Worm (Caenorhabditis elegans) whole organism, young adult: ENCODE results near the gene vps-16.

Source experiments
- B0261.1 ChIP-seq: sonication (generic microtip); optimal IDR thresholded peaks from 2 replicates; lab custom pipeline; 2016; ENCODE audit warnings: mild to moderate bottlenecking, missing genetic modification characterization, moderate library complexity, missing compliant biosample characterization
- C06A6.2 ChIP-seq: fragments of 200-800 bp; sonication (Bioruptor generic); conservative IDR thresholded peaks from 2 replicates; pipeline ENCODE4 v1.3.6; 2022; ENCODE audit warnings: missing genetic modification characterization, missing compliant biosample characterization
- F10E7.11 ChIP-seq: sonication (generic microtip); optimal IDR thresholded peaks from 2 replicates; lab custom pipeline; 2017; ENCODE audit warnings: mild to moderate bottlenecking, missing genetic modification characterization, moderate library complexity, missing compliant biosample characterization
- F22D6.2 ChIP-seq: sonication (generic microtip); optimal IDR thresholded peaks from 2 replicates; lab custom pipeline; 2016; ENCODE audit warnings: mild to moderate bottlenecking, missing genetic modification characterization, missing compliant biosample characterization
- F33H1.4 ChIP-seq: fragments of 200-800 bp; sonication (Bioruptor generic); IDR thresholded peaks from 2 replicates; pipeline ENCODE4 v1.3.6; 2022; ENCODE audit warnings: missing genetic modification reagents, missing genetic modification characterization, missing compliant biosample characterization
- F57A8.1 ChIP-seq: fragments of 200-800 bp; sonication (Bioruptor generic); optimal IDR thresholded peaks from 2 replicates; lab custom pipeline; 2018; ENCODE audit warnings: mild to moderate bottlenecking, missing genetic modification characterization, moderate library complexity, missing compliant biosample characterization
- F57C9.4 ChIP-seq: sonication (generic microtip); optimal IDR thresholded peaks from 2 replicates; lab custom pipeline; 2017; ENCODE audit warnings: mild to moderate bottlenecking, missing genetic modification characterization, missing compliant biosample characterization
- Y56A3A.18 ChIP-seq: fragments of 200-800 bp; sonication (Bioruptor generic); IDR thresholded peaks from 2 replicates; pipeline ENCODE4 v1.3.6; 2022; ENCODE audit warnings: missing genetic modification reagents, missing genetic modification characterization, missing compliant biosample characterization
- Y79H2A.3 ChIP-seq: fragments of 200-800 bp; sonication (Bioruptor generic); conservative IDR thresholded peaks from 2 replicates; pipeline ENCODE4 v1.3.6; 2022; ENCODE audit warnings: missing genetic modification reagents, missing genetic modification characterization, missing compliant biosample characterization
- akir-1 ChIP-seq: fragments of 200-800 bp; sonication (Bioruptor generic); optimal IDR thresholded peaks from 2 replicates; lab custom pipeline; 2018; ENCODE audit warnings: mild to moderate bottlenecking, missing genetic modification characterization, moderate library complexity, missing compliant biosample characterization
- aptf-3 ChIP-seq: fragments of 200-800 bp; sonication (Bioruptor generic); IDR thresholded peaks from 2 replicates; pipeline ENCODE4 v1.3.6; 2022; ENCODE audit warnings: missing genetic modification characterization, missing compliant biosample characterization
- attf-3 ChIP-seq: fragments of 200-800 bp; sonication (Bioruptor generic); conservative IDR thresholded peaks from 2 replicates; pipeline ENCODE4 v1.3.6; 2022; ENCODE audit warnings: missing genetic modification reagents, missing genetic modification characterization, missing compliant biosample characterization
- bed-1 ChIP-seq: fragments of 200-800 bp; sonication (Bioruptor generic); IDR thresholded peaks from 2 replicates; pipeline ENCODE4 v1.3.6; 2022; ENCODE audit warnings: missing genetic modification reagents, missing genetic modification characterization, missing compliant biosample characterization
- bed-2 ChIP-seq: fragments of 200-800 bp; sonication (Bioruptor generic); IDR thresholded peaks from 2 replicates; pipeline ENCODE4 v1.3.6; 2022; ENCODE audit warnings: missing genetic modification reagents, missing genetic modification characterization, missing compliant biosample characterization
- cebp-1 ChIP-seq, 2 experiments: fragments of 200-800 bp in 1 of 2; sonication (Bioruptor generic) in 1 of 2; sonication (generic microtip) in 1 of 2; IDR thresholded peaks in 1 of 2; optimal IDR thresholded peaks in 1 of 2; 2 replicates each; pipeline versions ENCODE4 v1.3.6 to Lab custom; 2017 to 2022; ENCODE audit warnings: missing compliant biosample characterization in 2 of 2, missing genetic modification characterization in 2 of 2, mild to moderate bottlenecking in 1 of 2, missing genetic modification reagents in 1 of 2, moderate library complexity in 1 of 2
- ceh-100 ChIP-seq: fragments of 200-800 bp; sonication (Bioruptor generic); IDR thresholded peaks from 2 replicates; pipeline ENCODE4 v1.3.6; 2022; ENCODE audit warnings: missing genetic modification reagents, missing genetic modification characterization, missing compliant biosample characterization
- ceh-40 ChIP-seq: fragments of 200-800 bp; sonication (Bioruptor generic); IDR thresholded peaks from 2 replicates; pipeline ENCODE4 v1.3.6; 2022; ENCODE audit warnings: missing genetic modification characterization, missing compliant biosample characterization
- ceh-79 ChIP-seq: sonication (generic microtip); optimal IDR thresholded peaks from 2 replicates; lab custom pipeline; 2017; ENCODE audit warnings: mild to moderate bottlenecking, missing genetic modification characterization, missing compliant biosample characterization
- chd-7 ChIP-seq: sonication (generic microtip); optimal IDR thresholded peaks from 2 replicates; lab custom pipeline; 2016; ENCODE audit warnings: mild to moderate bottlenecking, missing genetic modification characterization, moderate library complexity, missing compliant biosample characterization
- die-1 ChIP-seq: sonication (generic microtip); optimal IDR thresholded peaks from 2 replicates; lab custom pipeline; 2016; ENCODE audit warnings: missing genotype, mild to moderate bottlenecking, missing genetic modification characterization, missing compliant biosample characterization
- dpff-1 ChIP-seq: sonication (generic microtip); optimal IDR thresholded peaks from 2 replicates; lab custom pipeline; 2017; ENCODE audit warnings: mild to moderate bottlenecking, missing genetic modification characterization, missing compliant biosample characterization
- dpl-1 ChIP-seq: fragments of 150-350 bp; optimal IDR thresholded peaks from 2 replicates; lab custom pipeline; 2014; ENCODE audit warnings: missing biosample characterization, missing genetic modification reagents, missing genetic modification characterization
- efl-1 ChIP-seq: fragments of 150-350 bp; optimal IDR thresholded peaks from 2 replicates; lab custom pipeline; 2014; ENCODE audit warnings: missing biosample characterization, missing genetic modification reagents, missing genetic modification characterization
- egl-44 ChIP-seq: fragments of 200-800 bp; sonication (Bioruptor generic); IDR thresholded peaks from 2 replicates; pipeline ENCODE4 v1.3.6; 2022; ENCODE audit warnings: missing genetic modification reagents, missing genetic modification characterization, missing compliant biosample characterization
- ets-4 ChIP-seq: fragments of 200-800 bp; sonication (Bioruptor generic); optimal IDR thresholded peaks from 2 replicates; lab custom pipeline; 2018; ENCODE audit warnings: mild to moderate bottlenecking, missing genetic modification characterization, missing compliant biosample characterization
- him-1 ChIP-seq: sonication (generic microtip); optimal IDR thresholded peaks from 2 replicates; lab custom pipeline; 2016; ENCODE audit warnings: missing genotype, missing genetic modification reagents, missing genetic modification characterization, missing compliant biosample characterization
- hlh-26 ChIP-seq: fragments of 200-800 bp; sonication (Bioruptor generic); conservative IDR thresholded peaks from 2 replicates; pipeline ENCODE4 v1.3.6; 2022; ENCODE audit warnings: missing genetic modification reagents, missing genetic modification characterization, missing compliant biosample characterization
- lin-26 ChIP-seq: fragments of 200-800 bp; sonication (Bioruptor generic); IDR thresholded peaks from 2 replicates; pipeline ENCODE4 v1.3.6; 2022; ENCODE audit warnings: missing genetic modification reagents, missing genetic modification characterization, missing compliant biosample characterization
- lin-40 ChIP-seq: sonication (generic microtip); optimal IDR thresholded peaks from 2 replicates; lab custom pipeline; 2016; ENCODE audit warnings: missing genetic modification characterization, mild to moderate bottlenecking, missing compliant biosample characterization, missing genotype, missing genetic modification reagents
- lir-1 ChIP-seq: fragments of 200-800 bp; sonication (Bioruptor generic); conservative IDR thresholded peaks from 2 replicates; pipeline ENCODE4 v1.3.6; 2022; ENCODE audit warnings: missing genetic modification reagents, missing genetic modification characterization, missing compliant biosample characterization
- madf-6 ChIP-seq: fragments of 200-800 bp; sonication (Bioruptor generic); IDR thresholded peaks from 2 replicates; pipeline ENCODE4 v1.3.6; 2022; ENCODE audit warnings: missing genetic modification reagents, missing genetic modification characterization, missing compliant biosample characterization
- madf-8 ChIP-seq: fragments of 200-800 bp; sonication (Bioruptor generic); conservative IDR thresholded peaks from 2 replicates; pipeline ENCODE4 v1.3.6; 2022; ENCODE audit warnings: missing genetic modification reagents, missing genetic modification characterization, missing compliant biosample characterization
- mxl-1 ChIP-seq: sonication (generic microtip); optimal IDR thresholded peaks from 2 replicates; lab custom pipeline; 2016; ENCODE audit warnings: missing genetic modification characterization, missing compliant biosample characterization
- nfyb-1 ChIP-seq: fragments of 200-800 bp; sonication (Bioruptor generic); IDR thresholded peaks from 2 replicates; pipeline ENCODE4 v1.3.6; 2022; ENCODE audit warnings: missing genetic modification reagents, missing genetic modification characterization, missing compliant biosample characterization
- nhr-179 ChIP-seq: sonication (generic microtip); optimal IDR thresholded peaks from 2 replicates; lab custom pipeline; 2016; ENCODE audit warnings: mild to moderate bottlenecking, missing genetic modification characterization, missing compliant biosample characterization
- repo-1 ChIP-seq: sonication (generic microtip); optimal IDR thresholded peaks from 2 replicates; lab custom pipeline; 2017; ENCODE audit warnings: mild to moderate bottlenecking, missing genetic modification characterization, missing compliant biosample characterization
- snpc-3.4 ChIP-seq: sonication (generic microtip); optimal IDR thresholded peaks from 2 replicates; lab custom pipeline; 2017; ENCODE audit warnings: missing genetic modification characterization, mild to moderate bottlenecking, missing compliant biosample characterization, antibody characterized with exemption, moderate library complexity, missing genotype, missing genetic modification reagents
- snpc-4 ChIP-seq, 5 experiments: fragments of 150-350 bp in 1 of 5; sonication (generic microtip) in 4 of 5; optimal IDR thresholded peaks; 2 replicates each; lab custom pipeline; 2014 to 2018; ENCODE audit warnings: missing genetic modification characterization in 5 of 5, missing biosample characterization in 3 of 5, antibody characterized with exemption in 2 of 5, mild to moderate bottlenecking in 2 of 5, missing compliant biosample characterization in 2 of 5, missing genotype in 2 of 5, moderate library complexity in 2 of 5, missing genetic modification reagents in 1 of 5
- tbp1 ChIP-seq: fragments of 200-800 bp; sonication (Bioruptor generic); optimal IDR thresholded peaks from 2 replicates; lab custom pipeline; 2018; ENCODE audit warnings: mild to moderate bottlenecking, missing genetic modification characterization, missing compliant biosample characterization
- tlf-1 ChIP-seq: fragments of 200-800 bp; sonication (Bioruptor generic); optimal IDR thresholded peaks from 2 replicates; lab custom pipeline; 2018; ENCODE audit warnings: mild to moderate bottlenecking, missing genetic modification characterization, missing compliant biosample characterization
- unc-130 ChIP-seq: sonication (generic microtip); optimal IDR thresholded peaks from 2 replicates; lab custom pipeline; 2016; ENCODE audit warnings: missing genetic modification reagents, missing genetic modification characterization, missing compliant biosample characterization
- xnd-1 ChIP-seq: sonication (generic microtip); optimal IDR thresholded peaks from 2 replicates; lab custom pipeline; 2016; ENCODE audit warnings: missing genotype, missing genetic modification reagents, missing genetic modification characterization, missing compliant biosample characterization
- zfh-2 ChIP-seq: fragments of 200-800 bp; sonication (Bioruptor generic); conservative IDR thresholded peaks from 2 replicates; pipeline ENCODE4 v1.3.6; 2022; ENCODE audit warnings: missing genetic modification reagents, missing genetic modification characterization, missing compliant biosample characterization
- ztf-22 ChIP-seq: fragments of 200-800 bp; sonication (Bioruptor generic); optimal IDR thresholded peaks from 2 replicates; lab custom pipeline; 2018; ENCODE audit warnings: mild to moderate bottlenecking, missing genetic modification characterization, moderate library complexity, missing compliant biosample characterization
- ztf-28 ChIP-seq: fragments of 200-800 bp; sonication (Bioruptor generic); IDR thresholded peaks from 2 replicates; pipeline ENCODE4 v1.3.6; 2022; ENCODE audit warnings: missing genetic modification reagents, missing genetic modification characterization, missing compliant biosample characterization
- ztf-3 ChIP-seq: fragments of 200-800 bp; sonication (Bioruptor generic); optimal IDR thresholded peaks from 2 replicates; lab custom pipeline; 2018; ENCODE audit warnings: mild to moderate bottlenecking, missing genetic modification characterization, missing compliant biosample characterization

vps-16 gene

ce11 chrIII:6442305-6443125 is 9.5 kb downstream of the vps-16 start, which contains the start of gene mel-32 (continued):
- no peak for TF ChIP-seq aptf-3
- TF ChIP-seq F57A8.1 (GFP tag; lab: Kevin White, UChicago): no peak
- TF ChIP-seq ceh-100 (GFP tag; lab: Robert Waterston, UW): no peak
- no peak for TF ChIP-seq ets-4 (GFP tag; lab: Kevin White, UChicago)
- no peak for TF ChIP-seq zfh-2 (GFP tag; lab: Robert Waterston, UW)
- TF ChIP-seq ztf-28 (GFP tag; lab: Robert Waterston, UW): 0 out of 2 replicates have a peak, but pooled peaks have one; percentile 33
- no peak for TF ChIP-seq snpc-4 (GFP tag; optimal IDR thresholded peaks at IDR 0.05; lab: Kevin White, UChicago)
- peak in 1 of 4 experiments; percentile 11 for TF ChIP-seq snpc-4 (tag; optimal IDR thresholded peaks at IDR 0.05; lab: Kevin White, UChicago)
- TF ChIP-seq dpff-1 (tag; lab: Kevin White, UChicago): no peak
- TF ChIP-seq chd-7 (tag; lab: Kevin White, UChicago): no peak
- no peak for TF ChIP-seq mxl-1
- peak; percentile 80 for TF ChIP-seq tlf-1 (GFP tag; lab: Kevin White, UChicago)
- TF ChIP-seq hlh-26: no peak
- no peak for TF ChIP-seq ztf-22 (GFP tag; lab: Kevin White, UChicago)
- TF ChIP-seq ceh-40 (GFP tag; lab: Robert Waterston, UW): no peak
- TF ChIP-seq ztf-3 (GFP tag; lab: Kevin White, UChicago): no peak
- TF ChIP-seq akir-1 (GFP tag; lab: Kevin White, UChicago): no peak
- peak; percentile 88 for TF ChIP-seq madf-8 (GFP tag; lab: Robert Waterston, UW)
- TF ChIP-seq tbp1: peak; percentile 24
- TF ChIP-seq F33H1.4 (GFP tag; lab: Robert Waterston, UW): peak; percentile 76
- 0 out of 2 replicates have a peak, but pooled peaks have one; percentile 45 for TF ChIP-seq attf-3 (GFP tag; lab: Robert Waterston, UW)
- TF ChIP-seq die-1 (tag; lab: Kevin White, UChicago): no peak
- no peak for TF ChIP-seq egl-44 (GFP tag; lab: Robert Waterston, UW)
- peak; percentile 89 for TF ChIP-seq dpl-1 (GFP tag; lab: Kevin White, UChicago)
- TF ChIP-seq madf-6: peak; percentile 96
- no peak for TF ChIP-seq Y56A3A.18
- no peak for TF ChIP-seq snpc-3.4 (tag; lab: Kevin White, UChicago)
- no peak for TF ChIP-seq F22D6.2 (tag; lab: Kevin White, UChicago)
- TF ChIP-seq F57C9.4 (tag; lab: Kevin White, UChicago): no peak
- TF ChIP-seq nhr-179: no peak
- peak; percentile 55 for TF ChIP-seq him-1
- TF ChIP-seq lin-40 (tag; lab: Kevin White, UChicago): peak; percentile 3
- no peak for TF ChIP-seq ceh-79 (tag; lab: Kevin White, UChicago)
- no peak for TF ChIP-seq F10E7.11 (tag; lab: Kevin White, UChicago)
- no peak for TF ChIP-seq C06A6.2 (GFP tag; lab: Robert Waterston, UW)
- TF ChIP-seq cebp-1 (GFP tag; IDR thresholded peaks at IDR 0.05; lab: Robert Waterston, UW): no peak
- TF ChIP-seq cebp-1 (tag; optimal IDR thresholded peaks at IDR 0.05; lab: Kevin White, UChicago): no peak
- TF ChIP-seq unc-130: peak; percentile 48
- peak; percentile 67; the same call in 1 of the 2 replicates for TF ChIP-seq lin-26
- TF ChIP-seq nfyb-1 (GFP tag; lab: Robert Waterston, UW): peak; percentile 49; the same call in 1 of the 2 replicates
- TF ChIP-seq efl-1 (GFP tag; lab: Kevin White, UChicago): peak; percentile 97
- TF ChIP-seq lir-1 (GFP tag; lab: Robert Waterston, UW): peak; percentile 82
- peak; percentile 38 for TF ChIP-seq repo-1 (tag; lab: Kevin White, UChicago)
- no peak for TF ChIP-seq B0261.1 (tag; lab: Kevin White, UChicago)
- peak; percentile 85 for TF ChIP-seq xnd-1 (tag; lab: Kevin White, UChicago)
- TF ChIP-seq bed-1 (GFP tag; lab: Robert Waterston, UW): no peak
- peak; percentile 72; the same call in 1 of the 2 replicates for TF ChIP-seq Y79H2A.3
- no peak for TF ChIP-seq bed-2
